Fruit fly (Drosophila melanogaster): ENCODE data around the gene CG13733.

dm6 chr3L:17458856-17459518, 19.7 kb downstream of the CG13733 start:
- TF ChIP-seq psq (optimal IDR thresholded peaks at IDR 0.05) (no peak), Dll (optimal IDR thresholded peaks at IDR 0.05) (no peak), CG8478 (optimal IDR thresholded peaks at IDR 0.05) (no peak), usp (GFP tag; optimal IDR thresholded peaks at IDR 0.05) (no peak), pan (optimal IDR thresholded peaks at IDR 0.05) (no peak)
